Fruit fly (Drosophila melanogaster): ENCODE measurements around the gene Membrin.

Membrin gene

DNA sequence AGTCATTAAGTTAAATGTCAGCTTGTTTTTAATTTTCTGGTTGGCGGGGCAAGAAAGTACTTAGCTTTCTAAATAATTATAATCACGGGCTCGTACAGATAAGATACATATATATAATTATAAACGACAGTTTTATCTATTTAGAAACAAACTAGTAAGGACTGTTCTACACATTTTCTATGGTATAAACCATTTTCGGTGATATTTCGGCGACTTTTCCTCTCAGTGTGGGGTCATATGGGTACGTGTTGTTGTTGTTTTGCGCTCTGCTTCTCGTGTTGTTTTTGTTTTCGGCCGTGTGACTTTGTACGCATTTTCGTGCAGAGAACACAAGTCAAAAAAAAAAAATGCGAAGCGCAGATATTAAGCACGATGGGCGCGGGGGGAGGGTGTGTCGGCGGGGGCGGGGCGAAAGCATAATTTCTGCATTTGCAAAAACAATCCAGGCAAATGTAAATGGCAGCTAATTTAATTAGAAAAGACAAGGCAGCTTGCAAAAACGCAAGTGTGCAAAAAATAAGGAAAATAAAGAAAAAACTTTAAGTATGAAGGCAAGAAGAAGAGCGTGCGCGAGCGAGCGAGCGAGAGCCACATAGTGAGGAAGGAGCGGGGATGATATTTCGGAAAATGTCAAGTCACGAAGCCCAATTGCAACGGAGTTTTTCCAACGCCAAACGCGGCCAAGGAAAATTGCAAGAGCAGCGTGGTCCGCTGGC, 933 bp upstream of the Membrin start (continued):
- TF ChIP-seq CG10366 (GFP tag; IDR thresholded peaks at IDR 0.05) (peak; percentile 51), Scr (GFP tag; IDR thresholded peaks at IDR 0.05; ENCODE audit: partially characterized antibody) (no peak), CG10959 (GFP tag; IDR thresholded peaks at IDR 0.05) (no peak), CG1233 (GFP tag; optimal IDR thresholded peaks at IDR 0.05) (peak; percentile 25), luna (GFP tag; optimal IDR thresholded peaks at IDR 0.05) (no peak), CG13424 (tag; optimal IDR thresholded peaks at IDR 0.05) (no peak), aop (GFP tag; IDR thresholded peaks at IDR 0.05) (no peak), CG11695 (GFP tag; IDR thresholded peaks at IDR 0.05) (no peak), nerfin-2 (GFP tag; IDR thresholded peaks at IDR 0.05; ENCODE audit: partially characterized antibody) (no peak), CG9932 (GFP tag; IDR thresholded peaks at IDR 0.05) (peak; percentile 51), twi (tag; optimal IDR thresholded peaks at IDR 0.05) (no peak), Oli (tag; optimal IDR thresholded peaks at IDR 0.05) (peak; percentile 40), Dip2 (GFP tag; IDR thresholded peaks at IDR 0.05) (no peak), Ets65A (GFP tag) (peak; percentile 71), CG32772 (GFP tag; IDR thresholded peaks at IDR 0.05) (peak; percentile 56; the same call in 1 of the 2 replicates), Poxn (GFP tag; IDR thresholded peaks at IDR 0.05) (no peak), CTCF (GFP tag; optimal IDR thresholded peaks at IDR 0.05) (no peak), CG11723 (GFP tag; optimal IDR thresholded peaks at IDR 0.05) (no peak), CG14710 (tag; optimal IDR thresholded peaks at IDR 0.05) (no peak), HLH54F (GFP tag; optimal IDR thresholded peaks at IDR 0.05) (no peak), CG32767 (GFP tag; IDR thresholded peaks at IDR 0.05) (no peak), CG12104 (GFP tag; optimal IDR thresholded peaks at IDR 0.05) (no peak), CG17385 (GFP tag; optimal IDR thresholded peaks at IDR 0.05) (peak; percentile 95), Hand (GFP tag; optimal IDR thresholded peaks at IDR 0.05) (no peak), CG16779 (GFP tag; IDR thresholded peaks at IDR 0.05) (no peak), CG1529 (GFP tag; optimal IDR thresholded peaks at IDR 0.05) (no peak), org-1 (GFP tag; optimal IDR thresholded peaks at IDR 0.05) (no peak), CG9437 (GFP tag; optimal IDR thresholded peaks at IDR 0.05) (peak; percentile 35), seq (GFP tag; IDR thresholded peaks at IDR 0.05) (peak; percentile 53), insv (GFP tag; optimal IDR thresholded peaks at IDR 0.05) (no peak), eyg (GFP tag; optimal IDR thresholded peaks at IDR 0.05) (no peak), pfk (GFP tag; optimal IDR thresholded peaks at IDR 0.05) (no peak), Dfd (GFP tag; optimal IDR thresholded peaks at IDR 0.05) (no peak), bigmax (GFP tag; optimal IDR thresholded peaks at IDR 0.05) (no peak), ci (GFP tag; IDR thresholded peaks at IDR 0.05) (peak; percentile 66), CG1603 (tag; optimal IDR thresholded peaks at IDR 0.05) (peak; percentile 19), E2f1 (GFP tag; IDR thresholded peaks at IDR 0.05) (no peak), Sry-δ (GFP tag; optimal IDR thresholded peaks at IDR 0.05) (no peak), Lim3 (GFP tag; IDR thresholded peaks at IDR 0.05) (no peak), CG34224 (GFP tag; IDR thresholded peaks at IDR 0.05; ENCODE audit: partially characterized antibody) (no peak), Dek (tag; optimal IDR thresholded peaks at IDR 0.05) (no peak), sr (GFP tag; IDR thresholded peaks at IDR 0.05) (no peak), Doc3 (GFP tag; IDR thresholded peaks at IDR 0.05; ENCODE audit: partially characterized antibody) (no peak), CG8924 (tag; optimal IDR thresholded peaks at IDR 0.05) (peak; percentile 37), otp (GFP tag; IDR thresholded peaks at IDR 0.05) (no peak), CG43689 (GFP tag; IDR thresholded peaks at IDR 0.05) (no peak), CG15601 (tag; optimal IDR thresholded peaks at IDR 0.05) (no peak), CG12659 (GFP tag; optimal IDR thresholded peaks at IDR 0.05) (no peak), CG11085 (GFP tag; IDR thresholded peaks at IDR 0.05) (no peak), CG15073 (GFP tag; optimal IDR thresholded peaks at IDR 0.05) (no peak), HLHmδ (GFP tag; optimal IDR thresholded peaks at IDR 0.05) (no peak), CG34376 (GFP tag; optimal IDR thresholded peaks at IDR 0.05) (no peak)

Data from whole organism, embryonic.